Fruit fly (Drosophila melanogaster) whole organism, wandering third instar larva: ENCODE results near the gene CG17991.
A peak's percentile ranks its signal among the peaks of the same experiment; 100 is the strongest.

Experiments
- Abd-B ChIP-seq: fragments of >200 bp; optimal IDR thresholded peaks from 2 replicates; lab custom pipeline; 2017; ENCODE audit warnings: missing biosample characterization, missing genetic modification characterization
- CG32264 ChIP-seq: fragments of 200-800 bp; sonication (Bioruptor generic); optimal IDR thresholded peaks from 2 replicates; lab custom pipeline; 2016; ENCODE audit warnings: missing biosample characterization, missing genetic modification characterization
- CG9705 ChIP-seq: fragments of 200-800 bp; sonication (Bioruptor generic); optimal IDR thresholded peaks from 2 replicates; lab custom pipeline; 2018; ENCODE audit warnings: missing biosample characterization, mild to moderate bottlenecking, missing genetic modification characterization
- CrebA ChIP-seq: fragments of 200-800 bp; sonication (Bioruptor generic); optimal IDR thresholded peaks from 2 replicates; lab custom pipeline; 2016; ENCODE audit warnings: missing biosample characterization, mild to moderate bottlenecking, missing genetic modification characterization, borderline replicate concordance
- Dfd ChIP-seq: fragments of >200 bp; optimal IDR thresholded peaks from 2 replicates; lab custom pipeline; 2017; ENCODE audit warnings: missing biosample characterization, missing genetic modification characterization
- Dif ChIP-seq: fragments of 200-275, 200-300 bp; sonication (Bioruptor generic); optimal IDR thresholded peaks from 2 replicates; lab custom pipeline; 2018; ENCODE audit warnings: missing biosample characterization, missing genetic modification characterization; ENCODE audit not compliant: partially characterized antibody
- GATAd ChIP-seq: sonication (Bioruptor generic); optimal IDR thresholded peaks from 2 replicates; lab custom pipeline; 2016; ENCODE audit warnings: missing biosample characterization, missing genetic modification characterization
- HLH106 ChIP-seq: fragments of 200-800 bp; optimal IDR thresholded peaks from 3 replicates; lab custom pipeline; 2019; ENCODE audit warnings: missing biosample characterization, mild to moderate bottlenecking, missing genetic modification characterization, moderate library complexity
- Hnf4 ChIP-seq: fragments of 200-800 bp; sonication (Bioruptor generic); optimal IDR thresholded peaks from 2 replicates; lab custom pipeline; 2016; ENCODE audit warnings: missing biosample characterization, mild to moderate bottlenecking, missing genetic modification characterization
- Hr78 ChIP-seq: fragments of >200 bp; optimal IDR thresholded peaks from 2 replicates; lab custom pipeline; 2017; ENCODE audit warnings: missing biosample characterization, missing genetic modification characterization
- Hr83 ChIP-seq: fragments of 200-300 bp; sonication (Bioruptor generic); optimal IDR thresholded peaks from 2 replicates; lab custom pipeline; 2016; ENCODE audit warnings: missing biosample characterization, mild to moderate bottlenecking, missing genetic modification characterization, moderate library complexity; ENCODE audit not compliant: poor library complexity, severe bottlenecking
- Jra ChIP-seq: sonication (Bioruptor generic); optimal IDR thresholded peaks from 2 replicates; lab custom pipeline; 2016; ENCODE audit warnings: missing biosample characterization, missing genetic modification characterization
- Mio ChIP-seq: sonication (Bioruptor generic); optimal IDR thresholded peaks from 2 replicates; lab custom pipeline; 2016; ENCODE audit warnings: missing biosample characterization, missing genetic modification characterization
- Myc ChIP-seq: fragments of >200 bp; optimal IDR thresholded peaks from 2 replicates; lab custom pipeline; 2017
- N ChIP-seq: fragments of >200 bp; optimal IDR thresholded peaks from 2 replicates; lab custom pipeline; 2018; ENCODE audit warnings: missing biosample characterization, missing external identifiers, missing genetic modification characterization
- OdsH ChIP-seq: fragments of 200-800 bp; sonication (Bioruptor generic); optimal IDR thresholded peaks from 2 replicates; lab custom pipeline; 2016; ENCODE audit warnings: missing biosample characterization, mild to moderate bottlenecking, missing genetic modification characterization
- Rel ChIP-seq, 2 experiments: fragments of 200-800 bp; sonication (Bioruptor generic) in 1 of 2; optimal IDR thresholded peaks; 2 replicates in 1 of 2; 3 replicates in 1 of 2; lab custom pipeline; 2016 to 2019; ENCODE audit warnings: mild to moderate bottlenecking in 2 of 2, missing biosample characterization in 2 of 2, missing genetic modification characterization in 2 of 2, moderate library complexity in 1 of 2
- Sp1 ChIP-seq: fragments of 200-800 bp; sonication (Bioruptor generic); optimal IDR thresholded peaks from 3 replicates; lab custom pipeline; 2019; ENCODE audit warnings: missing biosample characterization, mild to moderate bottlenecking, missing genetic modification characterization, moderate library complexity
- Vsx2 ChIP-seq: fragments of 200-300, 225-300 bp; sonication (Bioruptor generic); optimal IDR thresholded peaks from 2 replicates; lab custom pipeline; 2018; ENCODE audit warnings: missing biosample characterization, missing genetic modification characterization; ENCODE audit not compliant: partially characterized antibody
- br ChIP-seq: fragments of 200-800 bp; sonication (Bioruptor generic); optimal IDR thresholded peaks from 2 replicates; lab custom pipeline; 2016; ENCODE audit warnings: missing biosample characterization, missing genetic modification characterization
- brk ChIP-seq: fragments of 200-800 bp; sonication (Bioruptor generic); optimal IDR thresholded peaks from 2 replicates; lab custom pipeline; 2016; ENCODE audit warnings: missing biosample characterization, mild to moderate bottlenecking, missing genetic modification characterization
- dl ChIP-seq, 2 experiments: fragments of 175-275, 200-275 bp in 1 of 2; fragments of 200-275 bp in 1 of 2; sonication (Bioruptor generic); optimal IDR thresholded peaks; lab custom pipeline; 2018; ENCODE audit warnings: mild to moderate bottlenecking in 2 of 2, missing biosample characterization in 2 of 2, missing genetic modification characterization in 2 of 2, moderate library complexity in 2 of 2; ENCODE audit not compliant: partially characterized antibody in 2 of 2, insufficient read depth in 1 of 2
- dmrt93B ChIP-seq: fragments of 200-800 bp; sonication (Bioruptor generic); optimal IDR thresholded peaks from 2 replicates; lab custom pipeline; 2018; ENCODE audit warnings: missing biosample characterization, mild to moderate bottlenecking, missing genetic modification characterization
- dsf ChIP-seq: sonication (Bioruptor generic); optimal IDR thresholded peaks from 2 replicates; lab custom pipeline; 2016; ENCODE audit warnings: missing biosample characterization, missing genetic modification characterization, borderline replicate concordance
- ey ChIP-seq: fragments of 200-800 bp; sonication (Bioruptor generic); optimal IDR thresholded peaks from 2 replicates; lab custom pipeline; 2016; ENCODE audit warnings: missing biosample characterization, missing genetic modification characterization
- foxo ChIP-seq, 2 experiments: fragments of 200-800 bp; sonication (Bioruptor generic); optimal IDR thresholded peaks; 2 replicates in 1 of 2; 3 replicates in 1 of 2; lab custom pipeline; 2016 to 2017; ENCODE audit warnings: missing biosample characterization in 2 of 2, missing genetic modification characterization in 2 of 2
- fru ChIP-seq: fragments of 200-800 bp; sonication (Bioruptor generic); optimal IDR thresholded peaks from 3 replicates; lab custom pipeline; 2016; ENCODE audit warnings: missing biosample characterization, mild to moderate bottlenecking, missing genetic modification characterization
- h ChIP-seq: fragments of 200-800 bp; sonication (Bioruptor generic); optimal IDR thresholded peaks from 3 replicates; lab custom pipeline; 2016; ENCODE audit warnings: missing biosample characterization, mild to moderate bottlenecking, missing genetic modification characterization
- jim ChIP-seq: fragments of 175-275, 200-325 bp; sonication (Bioruptor generic); optimal IDR thresholded peaks from 2 replicates; lab custom pipeline; 2016; ENCODE audit warnings: missing biosample characterization, mild to moderate bottlenecking, missing genetic modification characterization
- lola ChIP-seq: fragments of >200 bp; optimal IDR thresholded peaks from 2 replicates; lab custom pipeline; 2017; ENCODE audit warnings: missing biosample characterization, missing genetic modification characterization
- pan ChIP-seq: fragments of >200 bp; optimal IDR thresholded peaks from 2 replicates; lab custom pipeline; 2017
- psq ChIP-seq: fragments of 200-800 bp; sonication (Bioruptor generic); optimal IDR thresholded peaks from 3 replicates; lab custom pipeline; 2017; ENCODE audit warnings: missing biosample characterization, mild to moderate bottlenecking, missing genetic modification characterization, moderate library complexity
- rgr ChIP-seq: fragments of 200-800 bp; sonication (Bioruptor generic); optimal IDR thresholded peaks from 3 replicates; lab custom pipeline; 2016; ENCODE audit warnings: missing biosample characterization, mild to moderate bottlenecking, missing genetic modification characterization
- sage ChIP-seq: fragments of 200-800 bp; sonication (Bioruptor generic); optimal IDR thresholded peaks from 2 replicates; lab custom pipeline; 2016; ENCODE audit warnings: missing biosample characterization, mild to moderate bottlenecking, missing genetic modification characterization
- sv ChIP-seq: fragments of 200-800 bp; sonication (Bioruptor generic); optimal IDR thresholded peaks from 3 replicates; lab custom pipeline; 2016; ENCODE audit warnings: missing biosample characterization, missing genetic modification characterization
- tai ChIP-seq: sonication (Bioruptor generic); optimal IDR thresholded peaks from 2 replicates; lab custom pipeline; 2016; ENCODE audit warnings: missing biosample characterization, missing genetic modification characterization
- usp ChIP-seq: fragments of >200 bp; optimal IDR thresholded peaks from 2 replicates; lab custom pipeline; 2017; ENCODE audit warnings: missing biosample characterization, missing genetic modification characterization
- woc ChIP-seq: sonication (Bioruptor generic); optimal IDR thresholded peaks from 2 replicates; lab custom pipeline; 2016; ENCODE audit warnings: missing biosample characterization, mild to moderate bottlenecking, missing genetic modification characterization

The CG17991 gene

dm6 chr3R:27218814-27219213, 22.3 kb upstream of the CG17991 start:
- TF ChIP-seq jim (GFP tag; lab: Kevin White, UChicago) (no peak), Vsx2 (GFP tag; lab: Kevin White, UChicago) (peak; percentile 27), woc (GFP tag; lab: Kevin White, UChicago) (peak; percentile 74), N (GFP tag; lab: Kevin White, UChicago) (no peak), Dif (GFP tag; lab: Kevin White, UChicago) (peak; percentile 11), Hr78 (GFP tag; lab: Kevin White, UChicago) (no peak)

DNA sequence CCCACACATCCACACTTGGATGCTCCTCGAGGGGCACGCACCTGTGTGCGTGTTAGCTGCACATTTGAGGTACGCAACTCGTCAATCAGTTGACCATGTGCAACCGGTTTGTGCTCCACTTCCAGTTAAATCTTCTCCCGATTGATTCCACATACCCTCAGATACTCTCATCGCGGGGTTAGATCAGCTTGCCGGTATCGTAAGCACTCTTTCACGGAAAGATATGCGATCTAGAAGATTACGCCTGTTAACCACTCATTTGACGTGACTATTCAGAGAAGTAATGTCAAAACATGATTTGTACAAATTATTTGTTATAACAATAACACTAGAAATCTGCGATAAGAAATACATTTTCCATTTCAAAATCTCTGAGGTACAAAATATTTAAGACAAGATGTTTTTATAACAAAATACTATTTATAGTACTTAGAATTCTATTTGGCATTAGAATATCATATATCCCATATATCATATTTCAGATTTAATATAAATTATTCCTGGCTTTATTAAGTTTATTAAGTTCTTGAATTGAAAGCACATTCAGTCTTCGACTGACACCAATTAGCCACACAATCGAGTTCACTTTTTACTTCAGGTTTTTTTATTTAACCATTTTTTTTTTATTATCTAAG, 20.1 kb upstream of the CG17991 start:
- TF ChIP-seq HLH106 (tag; lab: Kevin White, UChicago) (no peak), usp (GFP tag; lab: Kevin White, UChicago) (no peak), N (GFP tag; lab: Kevin White, UChicago) (no peak), sage (GFP tag; lab: Kevin White, UChicago) (no peak), GATAd (GFP tag; lab: Kevin White, UChicago) (no peak), Dif (GFP tag; lab: Kevin White, UChicago) (peak; percentile 37), Myc (lab: Kevin White, UChicago) (no peak), woc (GFP tag; lab: Kevin White, UChicago) (peak; percentile 77), jim (GFP tag; lab: Kevin White, UChicago) (no peak), pan (lab: Kevin White, UChicago) (no peak), rgr (GFP tag; lab: Kevin White, UChicago) (peak; percentile 8), dmrt93B (no peak), CG32264 (GFP tag; lab: Kevin White, UChicago) (no peak)

DNA sequence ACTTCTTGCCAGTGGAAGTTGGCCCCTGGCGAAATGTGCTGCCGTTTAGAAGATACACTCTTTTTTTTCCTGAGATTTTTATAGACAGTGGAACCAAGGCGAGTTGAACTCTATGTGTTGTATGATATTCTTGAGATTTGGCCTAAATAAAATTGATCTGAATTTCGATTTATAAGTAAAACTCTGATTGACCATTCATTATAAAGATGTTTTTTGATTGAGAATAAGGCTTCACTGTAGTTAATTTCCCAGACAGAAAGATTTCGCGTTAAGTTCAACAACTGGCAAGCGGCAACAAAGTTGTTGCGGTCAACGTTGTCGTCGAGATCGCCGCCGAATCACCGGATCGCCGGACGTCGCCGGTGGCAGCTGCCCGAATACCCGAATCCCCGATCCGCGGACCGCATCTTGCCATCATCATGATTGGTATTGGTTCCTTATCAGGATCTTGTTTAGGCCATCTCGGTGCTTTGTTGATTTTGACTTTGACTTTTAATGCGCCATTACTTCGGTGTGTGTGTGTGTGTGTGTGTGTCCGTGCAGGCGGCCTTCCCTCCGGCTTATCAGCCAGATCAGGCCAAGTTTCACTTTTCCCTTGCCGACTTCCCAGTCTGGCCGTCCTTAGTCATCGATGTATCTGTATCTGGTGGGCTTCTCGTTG, 18.9 kb upstream of the CG17991 start:
- no peak for TF ChIP-seq br (GFP tag; lab: Kevin White, UChicago)
- no peak for TF ChIP-seq dsf (GFP tag; lab: Kevin White, UChicago)
- TF ChIP-seq woc (GFP tag; lab: Kevin White, UChicago): peak; percentile 75
- no peak for TF ChIP-seq CG9705 (GFP tag; lab: Kevin White, UChicago)
- no peak for TF ChIP-seq Vsx2 (GFP tag; lab: Kevin White, UChicago)
- TF ChIP-seq fru: peak; percentile 55
- TF ChIP-seq rgr (GFP tag; lab: Kevin White, UChicago): peak; percentile 1
- TF ChIP-seq Dfd: no peak
- no peak for TF ChIP-seq Hr83 (GFP tag; lab: Kevin White, UChicago)
- no peak for TF ChIP-seq sage (GFP tag; lab: Kevin White, UChicago)
- TF ChIP-seq foxo (GFP tag; optimal IDR thresholded peaks at IDR 0.05; lab: Kevin White, UChicago): peak in 1 of 2 experiments; percentile 58
- no peak for TF ChIP-seq Jra (GFP tag; lab: Kevin White, UChicago)
- TF ChIP-seq N (GFP tag; lab: Kevin White, UChicago): no peak
- no peak for TF ChIP-seq jim (GFP tag; lab: Kevin White, UChicago)
- TF ChIP-seq ey (GFP tag; lab: Kevin White, UChicago): peak; percentile 25
- no peak for TF ChIP-seq Mio (GFP tag; lab: Kevin White, UChicago)
- TF ChIP-seq psq (GFP tag; lab: Kevin White, UChicago): peak; percentile 2
- no peak for TF ChIP-seq pan (lab: Kevin White, UChicago)
- no peak for TF ChIP-seq Abd-B
- peak; percentile 50 for TF ChIP-seq HLH106 (tag; lab: Kevin White, UChicago)
- TF ChIP-seq dmrt93B: no peak
- TF ChIP-seq Sp1 (GFP tag; lab: Kevin White, UChicago): no peak
- TF ChIP-seq OdsH: peak; percentile 15
- no peak for TF ChIP-seq CG32264 (GFP tag; lab: Kevin White, UChicago)
- no peak for TF ChIP-seq dl (GFP tag; optimal IDR thresholded peaks at IDR 0.05; lab: Kevin White, UChicago; ENCODE audit: insufficient read depth in 1 of 2, partially characterized antibody in 2 of 2)
- peak; percentile 20 for TF ChIP-seq Hnf4 (GFP tag; lab: Kevin White, UChicago)
- no peak for TF ChIP-seq Dif (GFP tag; lab: Kevin White, UChicago)
- TF ChIP-seq brk (GFP tag; lab: Kevin White, UChicago): no peak
- TF ChIP-seq lola (GFP tag; lab: Kevin White, UChicago): no peak
- no peak for TF ChIP-seq Hr78 (GFP tag; lab: Kevin White, UChicago)
- no peak for TF ChIP-seq GATAd (GFP tag; lab: Kevin White, UChicago)
- TF ChIP-seq Rel (GFP tag; optimal IDR thresholded peaks at IDR 0.05; lab: Kevin White, UChicago): no peak
- TF ChIP-seq Rel (tag; optimal IDR thresholded peaks at IDR 0.05; lab: Kevin White, UChicago): no peak
- no peak for TF ChIP-seq Myc (lab: Kevin White, UChicago)
- TF ChIP-seq CrebA: no peak
- no peak for TF ChIP-seq tai (GFP tag; lab: Kevin White, UChicago)
- TF ChIP-seq sv (GFP tag; lab: Kevin White, UChicago): no peak
- peak; percentile 23 for TF ChIP-seq h (GFP tag; lab: Kevin White, UChicago)
- TF ChIP-seq usp (GFP tag; lab: Kevin White, UChicago): no peak
- TF ChIP-seq, all 38 proteins: peak for 10
